Fruit fly (Drosophila melanogaster): ENCODE measurements around the gene Spn85F.

dm6 chr3R:9963179-9963905 is 33.6 kb upstream of the Spn85F start:
- TF ChIP-seq h (optimal IDR thresholded peaks at IDR 0.05): no peak
- TF ChIP-seq insv (optimal IDR thresholded peaks at IDR 0.05): no peak
- no peak for TF ChIP-seq Sin3A (optimal IDR thresholded peaks at IDR 0.05)
- no peak for TF ChIP-seq Myc (optimal IDR thresholded peaks at IDR 0.05)
- no peak for TF ChIP-seq psq (optimal IDR thresholded peaks at IDR 0.05)
